Worm (Caenorhabditis elegans): ENCODE results near the gene Y39A1A.2.

Y39A1A.2 gene

DNA sequence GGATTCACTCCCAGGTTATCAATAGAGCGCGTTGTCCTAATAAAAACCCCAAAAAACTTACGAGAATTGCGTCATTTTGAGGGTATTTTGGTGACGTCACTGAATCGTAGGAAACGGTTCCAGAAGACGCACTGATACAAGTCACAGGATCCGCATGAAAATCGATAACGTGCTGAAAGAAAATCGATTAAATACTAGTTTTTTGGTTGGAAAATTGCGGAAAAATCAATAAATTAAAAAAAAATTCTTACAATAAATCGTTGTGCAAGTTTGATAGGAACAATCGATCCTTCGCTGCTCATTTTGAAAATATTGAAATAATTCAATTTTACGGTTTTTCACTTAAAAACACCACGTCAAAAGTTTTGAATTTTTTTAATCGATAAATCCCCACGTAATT lies at the start of gene Y39A1A.2:
Gene Y39A1A.2 (minus strand): TSS at position 319 of the 400 bp plus-strand sequence.
- TF ChIP-seq akir-1 (GFP tag; optimal IDR thresholded peaks at IDR 0.05) (no peak), hmg-1.2 (GFP tag; IDR thresholded peaks at IDR 0.05) (no peak), hlh-26 (GFP tag; conservative IDR thresholded peaks at IDR 0.05) (no peak), lsl-1 (GFP tag; optimal IDR thresholded peaks at IDR 0.05) (no peak), athp-1 (tag; optimal IDR thresholded peaks at IDR 0.05) (no peak), ceh-79 (tag; optimal IDR thresholded peaks at IDR 0.05) (no peak)

DNA sequence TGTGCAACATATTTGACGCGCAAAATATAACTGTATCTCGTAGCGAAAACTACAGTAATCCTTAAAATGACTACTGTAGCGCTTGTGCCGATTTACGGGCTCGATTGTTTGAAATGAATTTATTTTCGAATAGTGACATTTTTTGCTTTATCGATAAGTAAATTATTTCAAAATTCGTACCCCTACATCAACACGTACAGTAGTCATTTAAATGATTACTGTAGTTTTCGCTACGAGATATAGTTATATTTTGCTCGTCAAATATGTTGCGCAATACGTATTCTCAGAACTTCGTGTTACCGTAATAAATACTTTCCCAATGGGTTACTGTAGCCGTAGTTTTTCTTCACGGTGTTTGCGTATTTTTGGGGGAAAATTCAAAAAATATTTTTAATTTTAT lies 49.5 kb upstream of the Y39A1A.2 start:
- TF ChIP-seq madf-3 (GFP tag; IDR thresholded peaks at IDR 0.05) (no peak), F55B11.4 (tag; optimal IDR thresholded peaks at IDR 0.05; ENCODE audit: borderline replicate concordance, insufficient read depth) (no peak), B0035.1 (tag; optimal IDR thresholded peaks at IDR 0.05) (no peak), dpl-1 (GFP tag; optimal IDR thresholded peaks at IDR 0.05) (no peak), egrh-3 (GFP tag; IDR thresholded peaks at IDR 0.05) (no peak), ztf-6 (GFP tag; IDR thresholded peaks at IDR 0.05) (no peak), rec-8 (tag; optimal IDR thresholded peaks at IDR 0.05) (no peak), madf-8 (GFP tag; conservative IDR thresholded peaks at IDR 0.05) (no peak), rcor-1 (GFP tag; IDR thresholded peaks at IDR 0.05) (no peak)

DNA sequence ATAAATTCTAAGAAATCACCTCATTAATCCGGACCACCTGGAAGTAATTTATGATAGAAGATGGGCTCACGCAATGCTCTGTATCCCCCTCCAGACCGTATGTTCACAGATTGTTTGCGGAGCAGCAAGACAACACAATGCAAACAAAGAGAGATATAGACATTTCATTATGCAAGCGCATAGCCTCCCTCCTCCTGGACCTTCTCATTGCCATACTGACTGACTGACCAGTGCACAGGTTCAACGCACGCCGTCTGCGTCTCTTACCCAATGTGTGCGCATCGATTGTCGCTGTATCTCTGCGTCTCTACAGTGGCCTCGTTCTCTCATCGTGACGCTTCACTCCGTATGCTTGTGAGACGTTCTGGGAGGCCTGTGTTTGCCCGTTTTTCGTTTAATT lies 48.3 kb upstream of the Y39A1A.2 start:
- TF ChIP-seq mcd-1 (GFP tag; IDR thresholded peaks at IDR 0.05): peak; percentile 45; the same call in 1 of the 2 replicates
- TF ChIP-seq D2030.7 (GFP tag; IDR thresholded peaks at IDR 0.05): no peak
- TF ChIP-seq lag-1 (GFP tag; IDR thresholded peaks at IDR 0.05): no peak
- TF ChIP-seq Y56A3A.18 (GFP tag; IDR thresholded peaks at IDR 0.05): no peak
- no peak for TF ChIP-seq ceh-100 (GFP tag; IDR thresholded peaks at IDR 0.05)
- no peak for TF ChIP-seq him-1 (tag; optimal IDR thresholded peaks at IDR 0.05)
- TF ChIP-seq snpc-1.3 (tag; optimal IDR thresholded peaks at IDR 0.05; ENCODE audit: insufficient read depth): no peak
- TF ChIP-seq madf-3 (GFP tag; IDR thresholded peaks at IDR 0.05): no peak
- no peak for TF ChIP-seq B0019.2 (GFP tag; conservative IDR thresholded peaks at IDR 0.05)
- TF ChIP-seq attf-5 (GFP tag; optimal IDR thresholded peaks at IDR 0.05): peak; percentile 18
- no peak for TF ChIP-seq nhr-27 (tag; optimal IDR thresholded peaks at IDR 0.05)
- TF ChIP-seq Y53F4B.3 (GFP tag; IDR thresholded peaks at IDR 0.05): no peak
- TF ChIP-seq nhr-90 (tag; optimal IDR thresholded peaks at IDR 0.05): no peak
- TF ChIP-seq hmg-20 (GFP tag; IDR thresholded peaks at IDR 0.05): no peak
- no peak for TF ChIP-seq snpc-3.4 (tag; optimal IDR thresholded peaks at IDR 0.05)
- TF ChIP-seq let-607 (tag; optimal IDR thresholded peaks at IDR 0.05): no peak
- 0 out of 2 replicates have a peak, but pooled peaks have one; percentile 23 for TF ChIP-seq egl-44 (GFP tag; IDR thresholded peaks at IDR 0.05)
- peak; percentile 99 for TF ChIP-seq hmg-1.2 (GFP tag; IDR thresholded peaks at IDR 0.05)
- no peak for TF ChIP-seq nhr-80 (tag; optimal IDR thresholded peaks at IDR 0.05)
- TF ChIP-seq ztf-18 (tag; optimal IDR thresholded peaks at IDR 0.05): no peak
- no peak for TF ChIP-seq xnd-1 (tag; optimal IDR thresholded peaks at IDR 0.05)
- TF ChIP-seq chd-7 (tag; optimal IDR thresholded peaks at IDR 0.05): no peak
- TF ChIP-seq ets-4 (GFP tag; optimal IDR thresholded peaks at IDR 0.05): no peak
- no peak for TF ChIP-seq ztf-22 (GFP tag; optimal IDR thresholded peaks at IDR 0.05)
- peak; percentile 9 for TF ChIP-seq K12H6.12 (tag; optimal IDR thresholded peaks at IDR 0.05)
- no peak for TF ChIP-seq ceh-40 (GFP tag; IDR thresholded peaks at IDR 0.05)
- TF ChIP-seq hsf-1 (GFP tag; IDR thresholded peaks at IDR 0.05): no peak
- no peak for TF ChIP-seq somi-1 (GFP tag; optimal IDR thresholded peaks at IDR 0.05)
- TF ChIP-seq cebp-1 (GFP tag; IDR thresholded peaks at IDR 0.05): no peak
- TF ChIP-seq cebp-1 (tag; optimal IDR thresholded peaks at IDR 0.05): peak; percentile 40
- no peak for TF ChIP-seq sea-2 (GFP tag; IDR thresholded peaks at IDR 0.05)
- TF ChIP-seq F39B2.1 (GFP tag; IDR thresholded peaks at IDR 0.05): no peak
- TF ChIP-seq unc-62 (GFP tag; optimal IDR thresholded peaks at IDR 0.05): no peak
